Worm (Caenorhabditis elegans) whole organism, L1 larva: ENCODE data around the gene metl-18.

ENCODE experiments used
- C16A3.4 ChIP-seq: fragments of 150-350 bp; optimal IDR thresholded peaks from 2 replicates; lab custom pipeline; 2014; ENCODE audit warnings: missing biosample characterization, missing genetic modification characterization
- F16B12.6 ChIP-seq: fragments of 150-350 bp; optimal IDR thresholded peaks from 2 replicates; lab custom pipeline; 2014; ENCODE audit warnings: missing biosample characterization, missing genetic modification characterization
- aha-1 ChIP-seq: fragments of 150-350 bp; optimal IDR thresholded peaks from 2 replicates; lab custom pipeline; 2014; ENCODE audit warnings: missing biosample characterization, missing genetic modification characterization
- ces-1 ChIP-seq: fragments of 150-350 bp; optimal IDR thresholded peaks from 2 replicates; lab custom pipeline; 2014; ENCODE audit warnings: missing biosample characterization, missing genetic modification reagents, missing genetic modification characterization
- dsc-1 ChIP-seq: sonication (generic microtip); optimal IDR thresholded peaks from 2 replicates; lab custom pipeline; 2016; ENCODE audit warnings: mild to moderate bottlenecking, missing genetic modification characterization, missing compliant biosample characterization
- efl-1 ChIP-seq, 4 experiments: fragments of 150-350 bp; optimal IDR thresholded peaks in 3 of 4; peaks in 1 of 4; 1 replicate in 1 of 4; 2 replicates in 3 of 4; lab custom pipeline; 2014; ENCODE audit warnings: missing biosample characterization in 2 of 4, missing genetic modification characterization in 2 of 4, missing genetic modification reagents in 2 of 4
- egl-13 ChIP-seq: sonication (generic microtip); optimal IDR thresholded peaks from 2 replicates; lab custom pipeline; 2016; ENCODE audit warnings: missing genotype, missing genetic modification reagents, missing genetic modification characterization, missing compliant biosample characterization
- egl-27 ChIP-seq, 2 experiments: fragments of 150-350 bp in 1 of 2; sonication (generic microtip); optimal IDR thresholded peaks; 3 replicates each; lab custom pipeline; 2017 to 2018; ENCODE audit warnings: missing biosample characterization in 2 of 2, missing genetic modification characterization in 2 of 2, missing genetic modification reagents in 2 of 2
- elt-2 ChIP-seq: sonication (generic microtip); optimal IDR thresholded peaks from 2 replicates; lab custom pipeline; 2016; ENCODE audit warnings: missing genetic modification characterization, mild to moderate bottlenecking, inconsistent platforms, missing compliant biosample characterization, missing genetic modification reagents
- elt-3 ChIP-seq, 6 experiments: fragments of 150-350 bp in 1 of 6; sonication (generic microtip); optimal IDR thresholded peaks; 2 replicates each; lab custom pipeline; 2017 to 2018; ENCODE audit warnings: missing biosample characterization in 6 of 6, missing genetic modification characterization in 6 of 6, inconsistent platforms in 1 of 6
- fkh-10 ChIP-seq: sonication (generic microtip); optimal IDR thresholded peaks from 2 replicates; lab custom pipeline; 2017; ENCODE audit warnings: missing biosample characterization, missing genetic modification reagents, missing genetic modification characterization
- fkh-4 ChIP-seq: sonication (generic microtip); optimal IDR thresholded peaks from 2 replicates; lab custom pipeline; 2016; ENCODE audit warnings: missing compliant biosample characterization, missing genetic modification characterization, borderline replicate concordance
- grh-1 ChIP-seq: fragments of 200-800 bp; sonication (Bioruptor generic); IDR thresholded peaks from 2 replicates; pipeline ENCODE4 v1.3.6; 2022; ENCODE audit warnings: missing genetic modification reagents, missing genetic modification characterization, missing compliant biosample characterization
- hlh-17 ChIP-seq: fragments of 200-800 bp; sonication (Bioruptor generic); optimal IDR thresholded peaks from 2 replicates; lab custom pipeline; 2018; ENCODE audit warnings: missing genetic modification characterization, mild to moderate bottlenecking, missing compliant biosample characterization, moderate library complexity, borderline replicate concordance
- hlh-4 ChIP-seq: sonication (generic microtip); optimal IDR thresholded peaks from 2 replicates; lab custom pipeline; 2016; ENCODE audit warnings: mild to moderate bottlenecking, missing genetic modification characterization, missing compliant biosample characterization
- isw-1 ChIP-seq: fragments of 200-800 bp; sonication (Bioruptor generic); IDR thresholded peaks from 2 replicates; pipeline ENCODE4 v1.3.6; 2022; ENCODE audit warnings: missing genetic modification characterization, missing compliant biosample characterization
- jun-1 ChIP-seq: fragments of 150-350 bp; optimal IDR thresholded peaks from 2 replicates; lab custom pipeline; 2014; ENCODE audit warnings: missing biosample characterization, missing genetic modification reagents, missing genetic modification characterization
- lin-13 ChIP-seq: fragments of 150-350 bp; optimal IDR thresholded peaks from 2 replicates; lab custom pipeline; 2014; ENCODE audit warnings: missing biosample characterization, missing genetic modification reagents, missing genetic modification characterization
- lin-15B ChIP-seq: fragments of 150-350 bp; sonication (generic microtip); optimal IDR thresholded peaks from 3 replicates; lab custom pipeline; 2014; ENCODE audit warnings: missing biosample characterization, missing genetic modification characterization
- lsy-2 ChIP-seq, 2 experiments: fragments of 150-350 bp; optimal IDR thresholded peaks; 2 replicates each; lab custom pipeline; 2014; ENCODE audit warnings: missing biosample characterization in 2 of 2, missing genetic modification characterization in 2 of 2
- mdl-1 ChIP-seq, 2 experiments: fragments of 150-350 bp; optimal IDR thresholded peaks; 2 replicates each; lab custom pipeline; 2014 to 2017; ENCODE audit warnings: missing biosample characterization in 2 of 2, missing genetic modification characterization in 2 of 2, inconsistent platforms in 1 of 2
- mef-2 ChIP-seq: fragments of 150-350 bp; optimal IDR thresholded peaks from 2 replicates; lab custom pipeline; 2014; ENCODE audit warnings: missing biosample characterization, missing genetic modification characterization
- nhr-12 ChIP-seq: sonication (generic microtip); optimal IDR thresholded peaks from 2 replicates; lab custom pipeline; 2017; ENCODE audit warnings: missing biosample characterization, missing genetic modification characterization
- nhr-19 ChIP-seq: fragments of 200-800 bp; sonication (Bioruptor generic); conservative IDR thresholded peaks from 2 replicates; pipeline ENCODE4 v1.3.6; 2022; ENCODE audit warnings: missing genetic modification characterization, missing compliant biosample characterization
- nhr-47 ChIP-seq: sonication (generic microtip); optimal IDR thresholded peaks from 2 replicates; lab custom pipeline; 2016; ENCODE audit warnings: mild to moderate bottlenecking, missing genetic modification characterization, moderate library complexity, missing compliant biosample characterization
- nhr-84 ChIP-seq: sonication (generic microtip); optimal IDR thresholded peaks from 2 replicates; lab custom pipeline; 2017; ENCODE audit warnings: missing biosample characterization, missing genetic modification characterization
- nhr-85 ChIP-seq: sonication (generic microtip); peaks from one replicate; lab custom pipeline; 2016; ENCODE audit warnings: missing genetic modification characterization, inconsistent platforms, missing compliant biosample characterization
- nhr-90 ChIP-seq: sonication (generic microtip); optimal IDR thresholded peaks from 2 replicates; lab custom pipeline; 2016; ENCODE audit warnings: mild to moderate bottlenecking, missing genetic modification characterization, missing compliant biosample characterization; ENCODE audit not compliant: poor library complexity
- pax-3 ChIP-seq: fragments of 200-800 bp; sonication (Bioruptor generic); optimal IDR thresholded peaks from 2 replicates; lab custom pipeline; 2018; ENCODE audit warnings: mild to moderate bottlenecking, missing genetic modification characterization, moderate library complexity, missing compliant biosample characterization
- rnt-1 ChIP-seq: sonication (generic microtip); optimal IDR thresholded peaks from 2 replicates; lab custom pipeline; 2016; ENCODE audit warnings: mild to moderate bottlenecking, missing genetic modification characterization, moderate library complexity, missing compliant biosample characterization
- snu-23 ChIP-seq: sonication (generic microtip); optimal IDR thresholded peaks from 2 replicates; lab custom pipeline; 2016; ENCODE audit warnings: missing genetic modification characterization, missing compliant biosample characterization
- sup-37 ChIP-seq: fragments of 200-800 bp; sonication (Bioruptor generic); optimal IDR thresholded peaks from 2 replicates; lab custom pipeline; 2018; ENCODE audit warnings: mild to moderate bottlenecking, missing genetic modification characterization, missing compliant biosample characterization
- unc-130 ChIP-seq: fragments of 150-350 bp; optimal IDR thresholded peaks from 2 replicates; lab custom pipeline; 2017; ENCODE audit warnings: missing biosample characterization, missing genetic modification characterization, inconsistent platforms
- unc-86 ChIP-seq: sonication (generic microtip); optimal IDR thresholded peaks from 2 replicates; lab custom pipeline; 2016; ENCODE audit warnings: missing genetic modification characterization, missing compliant biosample characterization
- unc-98 ChIP-seq: fragments of 200-800 bp; sonication (Bioruptor generic); IDR thresholded peaks from 2 replicates; pipeline ENCODE4 v1.3.6; 2022; ENCODE audit warnings: missing genetic modification characterization, missing compliant biosample characterization
- vab-15 ChIP-seq: sonication (generic microtip); optimal IDR thresholded peaks from 2 replicates; lab custom pipeline; 2017; ENCODE audit warnings: missing genotype, mild to moderate bottlenecking, missing genetic modification characterization, missing compliant biosample characterization
- xbp-1 ChIP-seq: sonication (generic microtip); optimal IDR thresholded peaks from 2 replicates; lab custom pipeline; 2016; ENCODE audit warnings: missing genetic modification characterization, missing compliant biosample characterization
- zip-4 ChIP-seq: fragments of 200-800 bp; sonication (Bioruptor generic); optimal IDR thresholded peaks from 2 replicates; lab custom pipeline; 2018; ENCODE audit warnings: mild to moderate bottlenecking, missing genetic modification characterization, moderate library complexity, missing compliant biosample characterization
- ztf-11 ChIP-seq, 2 experiments: sonication (generic microtip); optimal IDR thresholded peaks; 2 replicates each; lab custom pipeline; 2016 to 2017; ENCODE audit warnings: missing genetic modification characterization in 2 of 2, missing biosample characterization in 1 of 2, missing compliant biosample characterization in 1 of 2
- ztf-4 ChIP-seq: fragments of 150-350 bp; optimal IDR thresholded peaks from 2 replicates; lab custom pipeline; 2014; ENCODE audit warnings: missing biosample characterization, missing genetic modification characterization

The metl-18 gene

DNA sequence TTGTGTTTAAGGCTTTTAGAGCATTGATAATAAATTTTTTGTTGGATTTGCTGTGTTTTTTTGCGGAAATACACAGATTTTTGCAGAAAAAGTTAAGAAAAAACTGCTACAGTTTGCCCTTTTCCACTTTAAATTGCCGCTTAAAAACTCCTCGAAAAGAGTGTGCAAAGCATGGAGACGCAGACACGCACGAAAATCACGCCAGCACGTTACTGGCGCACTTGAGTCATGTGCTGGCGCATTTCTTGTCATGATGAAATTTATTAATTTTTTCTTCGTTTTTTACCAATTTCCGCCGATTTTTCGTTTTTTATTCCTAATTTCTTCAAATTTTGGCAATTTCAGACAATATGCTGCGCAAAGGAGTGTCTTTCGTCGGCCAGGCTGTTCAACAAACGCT is 34.5 kb downstream of the metl-18 start, which contains the start of gene C34C12.8 (continued):
- TF ChIP-seq mef-2 (tag; lab: Kevin White, UChicago) (peak; percentile 81), C16A3.4 (peak; percentile 96), unc-130 (tag; lab: Kevin White, UChicago) (peak; percentile 98), zip-4 (GFP tag; lab: Kevin White, UChicago) (peak; percentile 87), lsy-2 (tag; optimal IDR thresholded peaks at IDR 0.05; lab: Kevin White, UChicago) (peak; percentile 97 to 98), nhr-84 (tag; lab: Kevin White, UChicago) (no peak), nhr-90 (peak; percentile 98), nhr-85 (tag; lab: Kevin White, UChicago) (peak; percentile 98), lin-15B (peak; percentile 95), egl-27 (tag; optimal IDR thresholded peaks at IDR 0.05; lab: Kevin White, UChicago) (peak in 1 of 2 experiments; percentile 79), hlh-4 (no peak), nhr-19 (GFP tag; lab: Robert Waterston, UW) (peak; percentile 97), rnt-1 (peak; percentile 97), lin-13 (peak; percentile 97), snu-23 (GFP tag; lab: Kevin White, UChicago) (peak; percentile 98), ztf-4 (tag; lab: Kevin White, UChicago) (peak; percentile 90), unc-86 (tag; lab: Kevin White, UChicago) (peak; percentile 97), fkh-4 (peak; percentile 78), elt-2 (tag; lab: Kevin White, UChicago) (peak; percentile 89), jun-1 (peak; percentile 95), pax-3 (tag; lab: Kevin White, UChicago) (peak; percentile 91), sup-37 (GFP tag; lab: Kevin White, UChicago) (peak; percentile 92), aha-1 (peak; percentile 73), unc-98 (GFP tag; lab: Robert Waterston, UW) (peak; percentile 76), vab-15 (tag; lab: Kevin White, UChicago) (no peak), grh-1 (GFP tag; lab: Robert Waterston, UW) (peak; percentile 96), hlh-17 (GFP tag; lab: Kevin White, UChicago) (no peak), mdl-1 (tag; optimal IDR thresholded peaks at IDR 0.05; lab: Kevin White, UChicago) (peak in 1 of 2 experiments; percentile 92), xbp-1 (tag; lab: Kevin White, UChicago) (peak; percentile 98), elt-3 (tag; optimal IDR thresholded peaks at IDR 0.05; lab: Kevin White, UChicago) (peak in 3 of 6 experiments; percentile 51 to 94 (median 93)), fkh-10 (GFP tag; lab: Kevin White, UChicago) (peak; percentile 86), egl-13 (tag; lab: Kevin White, UChicago) (peak; percentile 93), ces-1 (GFP tag; lab: Kevin White, UChicago) (no peak), ztf-11 (tag; optimal IDR thresholded peaks at IDR 0.05; lab: Kevin White, UChicago) (peak in 1 of 2 experiments; percentile 85), isw-1 (GFP tag; lab: Robert Waterston, UW) (peak; percentile 97), nhr-12 (tag; lab: Kevin White, UChicago) (peak; percentile 18), efl-1 (optimal IDR thresholded peaks at IDR 0.05; lab: Kevin White, UChicago) (peak; percentile 93 to 99), efl-1 (GFP tag; optimal IDR thresholded peaks at IDR 0.05 in 1 of 2; lab: Kevin White, UChicago) (peak; percentile 96 to 100)
- TF ChIP-seq, all 84 proteins: peak for 70

- TF ChIP-seq dsc-1 (tag; lab: Kevin White, UChicago) (no peak), efl-1 (optimal IDR thresholded peaks at IDR 0.05; lab: Kevin White, UChicago) (no peak), efl-1 (GFP tag; optimal IDR thresholded peaks at IDR 0.05 in 1 of 2; lab: Kevin White, UChicago) (peak in 1 of 2 experiments; percentile 82)
Measured at ce11 chrIII:3461403-3461802, 35.9 kb downstream of the metl-18 start, which contains the start of gene pph-6. pph-6 (plus strand) TSS chrIII:3461703.

DNA sequence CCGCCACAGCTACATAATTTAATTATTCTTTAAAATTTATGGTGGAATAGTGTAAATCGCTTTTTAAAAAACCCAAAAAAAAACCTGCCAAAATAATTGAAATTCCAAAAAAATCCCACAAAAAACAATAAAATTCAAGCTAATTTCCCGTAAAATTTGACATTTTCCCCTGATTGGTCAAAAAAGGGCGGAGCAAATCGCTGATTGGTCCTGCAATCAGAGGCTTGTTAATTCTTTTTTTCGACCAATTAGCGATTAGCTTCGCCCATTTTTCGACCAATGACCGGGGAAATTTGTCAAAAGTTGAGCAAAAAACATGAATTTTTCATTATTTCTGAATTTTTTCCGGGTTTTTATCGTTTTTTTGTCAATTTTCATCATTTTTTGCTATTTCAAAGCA is 41.5 kb downstream of the metl-18 start:
- TF ChIP-seq mef-2 (tag; lab: Kevin White, UChicago) (no peak), elt-2 (tag; lab: Kevin White, UChicago) (no peak), fkh-10 (GFP tag; lab: Kevin White, UChicago) (no peak), F16B12.6 (tag; lab: Kevin White, UChicago) (no peak), jun-1 (no peak), ces-1 (GFP tag; lab: Kevin White, UChicago) (no peak), nhr-47 (no peak), lin-15B (no peak), nhr-12 (tag; lab: Kevin White, UChicago) (no peak), efl-1 (optimal IDR thresholded peaks at IDR 0.05; lab: Kevin White, UChicago) (no peak), efl-1 (GFP tag; optimal IDR thresholded peaks at IDR 0.05 in 1 of 2; lab: Kevin White, UChicago) (no peak)
